Fruit fly (Drosophila melanogaster): ENCODE results near the gene Grip71.

- TF ChIP-seq jim (GFP tag; optimal IDR thresholded peaks at IDR 0.05): no peak
- TF ChIP-seq Sp1 (GFP tag; optimal IDR thresholded peaks at IDR 0.05): no peak
- no peak for TF ChIP-seq Vsx2 (GFP tag; optimal IDR thresholded peaks at IDR 0.05; ENCODE audit: partially characterized antibody)
- peak; percentile 97 for TF ChIP-seq Myc (optimal IDR thresholded peaks at IDR 0.05)
- TF ChIP-seq tai (GFP tag; optimal IDR thresholded peaks at IDR 0.05): no peak
- peak; percentile 3 for TF ChIP-seq psq (GFP tag; optimal IDR thresholded peaks at IDR 0.05)
- peak; percentile 31 for TF ChIP-seq OdsH (GFP tag; optimal IDR thresholded peaks at IDR 0.05)
- TF ChIP-seq fru (GFP tag; optimal IDR thresholded peaks at IDR 0.05): no peak
- TF ChIP-seq dl (GFP tag; optimal IDR thresholded peaks at IDR 0.05; ENCODE audit: insufficient read depth in 1 of 2, partially characterized antibody in 2 of 2): no peak
- no peak for TF ChIP-seq Hr78 (GFP tag; optimal IDR thresholded peaks at IDR 0.05)
- TF ChIP-seq GATAd (GFP tag; optimal IDR thresholded peaks at IDR 0.05): no peak
Measured at dm6 chr2L:18665952-18666606, 42.6 kb upstream of the Grip71 start.

All from whole organism, wandering third instar larva.